Worm (Caenorhabditis elegans) whole organism, L2 larva: ENCODE results near the gene taf-12.

ENCODE experiments used
- C34F6.9 ChIP-seq: fragments of 150-350 bp; optimal IDR thresholded peaks from 2 replicates; lab custom pipeline; 2014; ENCODE audit warnings: missing biosample characterization, missing genetic modification characterization
- R02D3.7 ChIP-seq: fragments of 150-350 bp; optimal IDR thresholded peaks from 2 replicates; lab custom pipeline; 2014; ENCODE audit warnings: missing biosample characterization, missing genetic modification characterization
- alr-1 ChIP-seq: fragments of 150-350 bp; optimal IDR thresholded peaks from 2 replicates; lab custom pipeline; 2014; ENCODE audit warnings: missing biosample characterization, missing genetic modification characterization
- aly-2 ChIP-seq: fragments of 150-350 bp; optimal IDR thresholded peaks from 2 replicates; lab custom pipeline; 2014; ENCODE audit warnings: missing biosample characterization, missing genetic modification characterization
- ama-1 ChIP-seq: fragments of 150-350 bp; optimal IDR thresholded peaks from 2 replicates; lab custom pipeline; 2018; ENCODE audit warnings: inconsistent platforms
- blmp-1 ChIP-seq: sonication (generic microtip); optimal IDR thresholded peaks from 2 replicates; lab custom pipeline; 2017; ENCODE audit warnings: missing genetic modification characterization, mild to moderate bottlenecking, missing compliant biosample characterization, antibody characterized with exemption, moderate library complexity; ENCODE audit not compliant: insufficient read depth
- ceh-16 ChIP-seq: fragments of 150-350 bp; optimal IDR thresholded peaks from 2 replicates; lab custom pipeline; 2014; ENCODE audit warnings: missing biosample characterization, missing genetic modification characterization
- ceh-82 ChIP-seq: fragments of 150-350 bp; optimal IDR thresholded peaks from 2 replicates; lab custom pipeline; 2014; ENCODE audit warnings: missing biosample characterization, missing genetic modification characterization
- crh-2 ChIP-seq: sonication (generic microtip); optimal IDR thresholded peaks from 2 replicates; lab custom pipeline; 2017; ENCODE audit warnings: missing biosample characterization, missing genetic modification characterization
- dmd-4 ChIP-seq: sonication (generic microtip); optimal IDR thresholded peaks from 2 replicates; lab custom pipeline; 2017; ENCODE audit warnings: missing biosample characterization, missing genetic modification characterization
- egl-27 ChIP-seq: sonication (generic microtip); optimal IDR thresholded peaks from 3 replicates; lab custom pipeline; 2017; ENCODE audit warnings: missing biosample characterization, missing genetic modification reagents, missing genetic modification characterization
- elt-1 ChIP-seq: fragments of 150-350 bp; optimal IDR thresholded peaks from 2 replicates; lab custom pipeline; 2014; ENCODE audit warnings: missing biosample characterization, missing genetic modification characterization
- elt-3 ChIP-seq: sonication (generic microtip); optimal IDR thresholded peaks from 2 replicates; lab custom pipeline; 2017; ENCODE audit warnings: missing biosample characterization, missing genetic modification characterization
- fos-1 ChIP-seq: fragments of 150-350 bp; optimal IDR thresholded peaks from 2 replicates; lab custom pipeline; 2014; ENCODE audit warnings: missing biosample characterization, missing genetic modification characterization
- gmeb-1 ChIP-seq: fragments of 150-350 bp; optimal IDR thresholded peaks from 2 replicates; lab custom pipeline; 2014; ENCODE audit warnings: missing biosample characterization, missing genetic modification characterization
- lin-11 ChIP-seq: fragments of 150-350 bp; sonication (generic microtip); optimal IDR thresholded peaks from 2 replicates; lab custom pipeline; 2014; ENCODE audit warnings: missing biosample characterization, missing genetic modification characterization, inconsistent platforms, mixed read lengths
- lin-39 ChIP-seq: fragments of 150-350 bp; optimal IDR thresholded peaks from 2 replicates; lab custom pipeline; 2014; ENCODE audit warnings: missing biosample characterization, missing genetic modification reagents, missing genetic modification characterization
- lsy-2 ChIP-seq, 2 experiments: fragments of 150-350 bp in 1 of 2; sonication (generic microtip) in 1 of 2; optimal IDR thresholded peaks; 2 replicates each; lab custom pipeline; 2014 to 2017; ENCODE audit warnings: missing biosample characterization in 2 of 2, missing genetic modification characterization in 2 of 2
- mab-5 ChIP-seq: fragments of 150-350 bp; optimal IDR thresholded peaks from 2 replicates; lab custom pipeline; 2014; ENCODE audit warnings: missing biosample characterization, missing genetic modification characterization
- mbf-1 ChIP-seq: sonication (generic microtip); optimal IDR thresholded peaks from 2 replicates; lab custom pipeline; 2017; ENCODE audit warnings: missing biosample characterization, missing genetic modification characterization
- mdl-1 ChIP-seq, 2 experiments: fragments of 150-350 bp in 1 of 2; sonication (generic microtip) in 1 of 2; optimal IDR thresholded peaks; 2 replicates each; lab custom pipeline; 2017; ENCODE audit warnings: missing biosample characterization in 2 of 2, missing genetic modification characterization in 2 of 2
- nhr-10 ChIP-seq: sonication (generic microtip); optimal IDR thresholded peaks from 2 replicates; lab custom pipeline; 2017; ENCODE audit warnings: missing biosample characterization, missing genetic modification characterization
- nhr-11 ChIP-seq: fragments of 150-350 bp; optimal IDR thresholded peaks from 2 replicates; lab custom pipeline; 2014; ENCODE audit warnings: missing biosample characterization, missing genetic modification characterization
- nhr-12 ChIP-seq: fragments of 150-350 bp; optimal IDR thresholded peaks from 2 replicates; lab custom pipeline; 2014; ENCODE audit warnings: missing biosample characterization, missing genetic modification characterization
- nhr-129 ChIP-seq: fragments of 150-350 bp; optimal IDR thresholded peaks from 2 replicates; lab custom pipeline; 2014; ENCODE audit warnings: missing biosample characterization, missing genetic modification characterization
- nhr-25 ChIP-seq: fragments of 150-350 bp; sonication (generic microtip); optimal IDR thresholded peaks from 3 replicates; lab custom pipeline; 2014; ENCODE audit warnings: missing biosample characterization, missing genetic modification characterization
- nhr-6 ChIP-seq: fragments of 150-350 bp; optimal IDR thresholded peaks from 2 replicates; lab custom pipeline; 2014; ENCODE audit warnings: missing biosample characterization, missing genetic modification characterization
- nhr-77 ChIP-seq: fragments of 150-350 bp; optimal IDR thresholded peaks from 2 replicates; lab custom pipeline; 2014; ENCODE audit warnings: missing biosample characterization, missing genetic modification characterization
- sem-4 ChIP-seq: fragments of 150-350 bp; optimal IDR thresholded peaks from 2 replicates; lab custom pipeline; 2014; ENCODE audit warnings: missing biosample characterization, missing genetic modification reagents, missing genetic modification characterization
- skn-1 ChIP-seq: sonication (generic microtip); optimal IDR thresholded peaks from 2 replicates; lab custom pipeline; 2017; ENCODE audit warnings: missing biosample characterization, missing genetic modification characterization
- unc-39 ChIP-seq: fragments of 150-350 bp; optimal IDR thresholded peaks from 2 replicates; lab custom pipeline; 2014; ENCODE audit warnings: missing biosample characterization, missing genetic modification characterization
- unc-55 ChIP-seq: fragments of 150-350 bp; sonication (generic microtip); optimal IDR thresholded peaks from 3 replicates; lab custom pipeline; 2014; ENCODE audit warnings: missing biosample characterization, missing genetic modification reagents, missing genetic modification characterization
- unc-62 ChIP-seq: fragments of 150-350 bp; optimal IDR thresholded peaks from 2 replicates; lab custom pipeline; 2014; ENCODE audit warnings: missing biosample characterization, missing genetic modification reagents, missing genetic modification characterization
- zag-1 ChIP-seq: fragments of 150-350 bp; optimal IDR thresholded peaks from 2 replicates; lab custom pipeline; 2014; ENCODE audit warnings: missing biosample characterization, missing genetic modification characterization
- ztf-11 ChIP-seq: sonication (generic microtip); optimal IDR thresholded peaks from 2 replicates; lab custom pipeline; 2017; ENCODE audit warnings: missing biosample characterization, missing genetic modification characterization
- ztf-4 ChIP-seq: fragments of 150-350 bp; optimal IDR thresholded peaks from 2 replicates; lab custom pipeline; 2014; ENCODE audit warnings: missing biosample characterization, missing genetic modification characterization

taf-12 gene

ce11 chrIII:11915666-11916065 lies 46.6 kb upstream of the taf-12 start, which contains the start of the genes ndab-1 and npp-16 (continued):
- TF ChIP-seq elt-3 (no peak), nhr-25 (tag; lab: Kevin White, UChicago) (no peak), gmeb-1 (peak; percentile 49), ama-1 (no peak), nhr-12 (tag; lab: Kevin White, UChicago) (no peak), ztf-4 (no peak), lin-39 (tag; lab: Kevin White, UChicago) (no peak), fos-1 (peak; percentile 12), ztf-11 (tag; lab: Kevin White, UChicago) (no peak), nhr-6 (tag; lab: Kevin White, UChicago) (no peak), nhr-77 (tag; lab: Kevin White, UChicago) (no peak), elt-1 (tag; lab: Kevin White, UChicago) (no peak), mab-5 (tag; lab: Kevin White, UChicago) (no peak), mdl-1 (tag; optimal IDR thresholded peaks at IDR 0.05; lab: Kevin White, UChicago) (no peak), unc-55 (peak; percentile 56), nhr-11 (no peak), crh-2 (tag; lab: Kevin White, UChicago) (no peak), unc-62 (GFP tag; lab: Kevin White, UChicago) (no peak), alr-1 (tag; lab: Kevin White, UChicago) (no peak), mbf-1 (no peak), dmd-4 (no peak), ceh-16 (no peak)
- TF ChIP-seq, all 48 proteins: peak for 7

ce11 chrIII:11914220-11914619 lies 45.1 kb upstream of the taf-12 start, which contains the start of gene Y56A3A.16:
Y56A3A.16 (minus strand) TSS chrIII:11914320.
- no peak for TF ChIP-seq mbf-1
- TF ChIP-seq egl-27 (tag; lab: Kevin White, UChicago): no peak
- TF ChIP-seq lin-39 (tag; lab: Kevin White, UChicago): no peak
- no peak for TF ChIP-seq lsy-2 (tag; optimal IDR thresholded peaks at IDR 0.05; lab: Kevin White, UChicago)
- TF ChIP-seq nhr-11: no peak

ce11 chrIII:11909778-11910177 lies 40.7 kb upstream of the taf-12 start, which contains the start of gene faah-4:
faah-4 (minus strand) TSS chrIII:11909878.
- TF ChIP-seq ceh-82: no peak
- TF ChIP-seq elt-1 (tag; lab: Kevin White, UChicago): no peak
- TF ChIP-seq lin-11: no peak
- no peak for TF ChIP-seq mbf-1
- no peak for TF ChIP-seq fos-1
- no peak for TF ChIP-seq sem-4 (tag; lab: Kevin White, UChicago)
- TF ChIP-seq ama-1: no peak
- TF ChIP-seq egl-27 (tag; lab: Kevin White, UChicago): no peak

ce11 chrIII:11908660-11909059 lies 39.6 kb upstream of the taf-12 start, which contains the start of gene fbxb-24:
fbxb-24 (plus strand) TSS chrIII:11908960.
- no peak for TF ChIP-seq lin-11
- TF ChIP-seq elt-1 (tag; lab: Kevin White, UChicago): no peak
- no peak for TF ChIP-seq crh-2 (tag; lab: Kevin White, UChicago)
- TF ChIP-seq nhr-129: no peak
- TF ChIP-seq aly-2: no peak
- TF ChIP-seq unc-55: no peak
- TF ChIP-seq R02D3.7 (tag; lab: Kevin White, UChicago): no peak
- TF ChIP-seq mbf-1: no peak
- no peak for TF ChIP-seq nhr-10 (tag; lab: Kevin White, UChicago)
- no peak for TF ChIP-seq mab-5 (tag; lab: Kevin White, UChicago)
- no peak for TF ChIP-seq unc-39 (tag; lab: Kevin White, UChicago)
- TF ChIP-seq ceh-82: no peak
- TF ChIP-seq C34F6.9 (tag; lab: Kevin White, UChicago): no peak
- TF ChIP-seq skn-1: no peak
- no peak for TF ChIP-seq nhr-6 (tag; lab: Kevin White, UChicago)
- no peak for TF ChIP-seq lsy-2 (tag; optimal IDR thresholded peaks at IDR 0.05; lab: Kevin White, UChicago)

ce11 chrIII:11907177-11907576 lies 38.1 kb upstream of the taf-12 start, which contains the start of gene sdz-33:
sdz-33 (plus strand) TSS chrIII:11907477.
- TF ChIP-seq blmp-1 (tag; lab: Kevin White, UChicago) (no peak), unc-55 (no peak), unc-62 (GFP tag; lab: Kevin White, UChicago) (no peak), zag-1 (tag; lab: Kevin White, UChicago) (no peak)
